Fruit fly (Drosophila melanogaster): ENCODE measurements around the gene hdm.

Gene hdm

DNA sequence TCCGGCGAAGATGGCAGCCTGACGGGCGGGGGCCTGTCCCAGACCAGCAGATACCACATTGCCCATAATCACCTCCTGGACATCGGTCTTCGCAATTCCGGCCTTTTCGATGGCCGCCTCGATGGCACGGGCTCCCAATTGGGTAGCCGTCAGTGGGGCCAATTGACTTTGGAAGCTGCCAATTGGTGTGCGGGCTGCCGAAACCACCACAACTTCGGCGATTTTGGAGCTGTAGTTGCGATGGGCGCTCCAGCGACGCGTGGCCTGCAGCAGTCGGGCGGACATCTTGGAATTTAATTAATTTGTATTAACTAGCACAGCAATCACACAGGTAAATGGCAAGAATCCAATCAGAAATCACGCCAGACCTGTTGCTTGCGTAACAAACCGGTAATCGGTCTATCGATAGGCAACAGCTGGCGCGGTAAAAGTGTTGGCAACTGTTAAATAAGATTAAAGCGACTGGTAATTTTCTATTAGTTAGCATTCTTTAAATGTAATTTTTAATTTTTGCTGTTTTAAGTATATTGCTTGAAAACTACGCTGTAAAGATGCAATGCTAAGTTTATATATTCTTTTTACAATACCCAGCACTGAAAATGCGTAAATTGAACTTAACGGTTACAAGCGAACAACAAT lies 31.4 kb downstream of the hdm start, which contains the start of gene Acat1 (continued):
- TF ChIP-seq CG15514 (GFP tag; optimal IDR thresholded peaks at IDR 0.05) (peak; percentile 66), tna (GFP tag; IDR thresholded peaks at IDR 0.05; ENCODE audit: partially characterized antibody) (no peak), shn (GFP tag; optimal IDR thresholded peaks at IDR 0.05) (no peak), CG13123 (GFP tag; optimal IDR thresholded peaks at IDR 0.05) (no peak), YL-1 (GFP tag; optimal IDR thresholded peaks at IDR 0.05) (peak; percentile 65), dimm (GFP tag; IDR thresholded peaks at IDR 0.05) (no peak), CG2129 (GFP tag; IDR thresholded peaks at IDR 0.05; ENCODE audit: partially characterized antibody) (no peak), Camta (GFP tag; optimal IDR thresholded peaks at IDR 0.05) (peak; percentile 25), run (tag; optimal IDR thresholded peaks at IDR 0.05) (no peak), vfl (GFP tag; optimal IDR thresholded peaks at IDR 0.05) (no peak), Doc2 (GFP tag; IDR thresholded peaks at IDR 0.05) (no peak), CG8944 (GFP tag; optimal IDR thresholded peaks at IDR 0.05) (no peak), CG1647 (GFP tag; optimal IDR thresholded peaks at IDR 0.05) (no peak), CG1603 (tag; optimal IDR thresholded peaks at IDR 0.05) (no peak), PHDP (tag; optimal IDR thresholded peaks at IDR 0.05) (peak; percentile 61), cg (GFP tag; optimal IDR thresholded peaks at IDR 0.05) (no peak), NK7.1 (GFP tag; optimal IDR thresholded peaks at IDR 0.05) (peak; percentile 38), cad (GFP tag; optimal IDR thresholded peaks at IDR 0.05) (no peak), az2 (GFP tag; optimal IDR thresholded peaks at IDR 0.05) (peak; percentile 49), sob (GFP tag; IDR thresholded peaks at IDR 0.05) (peak; percentile 53; the same call in 1 of the 2 replicates), CG6683 (GFP tag; optimal IDR thresholded peaks at IDR 0.05) (no peak), CrebB (tag; optimal IDR thresholded peaks at IDR 0.05) (no peak), Fer1 (GFP tag; optimal IDR thresholded peaks at IDR 0.05) (no peak), Med (GFP tag) (peak; percentile 94), eyg (GFP tag; optimal IDR thresholded peaks at IDR 0.05) (no peak), dysf (GFP tag; IDR thresholded peaks at IDR 0.05) (0 out of 3 replicates have a peak, but pooled peaks have one; percentile 20), Chrac-16 (GFP tag; optimal IDR thresholded peaks at IDR 0.05) (peak; percentile 57), CG15269 (tag; optimal IDR thresholded peaks at IDR 0.05) (no peak), CG7786 (GFP tag; optimal IDR thresholded peaks at IDR 0.05) (peak; percentile 40), CG8478 (optimal IDR thresholded peaks at IDR 0.05) (no peak), oc (tag; optimal IDR thresholded peaks at IDR 0.05) (no peak), en (GFP tag; optimal IDR thresholded peaks at IDR 0.05) (peak; percentile 18), CG10267 (tag; optimal IDR thresholded peaks at IDR 0.05) (peak; percentile 90), Hand (GFP tag; optimal IDR thresholded peaks at IDR 0.05) (no peak), NC2β (GFP tag; optimal IDR thresholded peaks at IDR 0.05) (peak; percentile 38), CG14965 (GFP tag; optimal IDR thresholded peaks at IDR 0.05; ENCODE audit: borderline replicate concordance) (no peak), CG11456 (GFP tag; IDR thresholded peaks at IDR 0.05) (peak; percentile 72; the same call in 2 of the 3 replicates), fu2 (GFP tag; optimal IDR thresholded peaks at IDR 0.05) (peak; percentile 25), D19B (GFP tag; optimal IDR thresholded peaks at IDR 0.05) (no peak), CG34224 (GFP tag; IDR thresholded peaks at IDR 0.05; ENCODE audit: partially characterized antibody) (peak; percentile 58; the same call in 2 of the 3 replicates), CG10321 (GFP tag; IDR thresholded peaks at IDR 0.05) (no peak), CG1792 (GFP tag; optimal IDR thresholded peaks at IDR 0.05) (no peak), CG18619 (GFP tag; optimal IDR thresholded peaks at IDR 0.05) (peak; percentile 15), crc (GFP tag; optimal IDR thresholded peaks at IDR 0.05) (peak; percentile 1), D (optimal IDR thresholded peaks at IDR 0.05) (no peak), D (GFP tag; optimal IDR thresholded peaks at IDR 0.05) (no peak), al (GFP tag; IDR thresholded peaks at IDR 0.05) (peak; percentile 7; the same call in 1 of the 2 replicates), CoRest (tag; optimal IDR thresholded peaks at IDR 0.05) (peak; percentile 37), CG15696 (tag; optimal IDR thresholded peaks at IDR 0.05) (no peak), Spps (tag; optimal IDR thresholded peaks at IDR 0.05) (peak; percentile 23), ftz-f1 (GFP tag; optimal IDR thresholded peaks at IDR 0.05) (no peak)
